Fruit fly (Drosophila melanogaster): Measurements from ENCODE around the gene Plzf.

dm6 chr2L:12028808-12029207 is 19.9 kb downstream of the Plzf start:
- TF ChIP-seq CG10669 (GFP tag; optimal IDR thresholded peaks at IDR 0.05) (no peak), CG8119 (GFP tag; IDR thresholded peaks at IDR 0.05) (no peak), lz (GFP tag; optimal IDR thresholded peaks at IDR 0.05) (no peak), cyc (GFP tag; optimal IDR thresholded peaks at IDR 0.05) (no peak), CG31627 (GFP tag; optimal IDR thresholded peaks at IDR 0.05) (no peak), Eip78C (GFP tag) (peak; percentile 10), CG3919 (GFP tag; optimal IDR thresholded peaks at IDR 0.05) (no peak), vri (GFP tag; optimal IDR thresholded peaks at IDR 0.05) (peak; percentile 80), Sox102F (GFP tag; optimal IDR thresholded peaks at IDR 0.05) (no peak), dac (GFP tag; optimal IDR thresholded peaks at IDR 0.05) (no peak), CG3032 (tag; optimal IDR thresholded peaks at IDR 0.05) (no peak), CG6163 (GFP tag; IDR thresholded peaks at IDR 0.05) (no peak)

All from whole organism, prepupa.